Worm (Caenorhabditis elegans) whole organism, L4 larva: Measurements from ENCODE around the gene C33F10.4.

ENCODE experiments used
- F44E2.7 ChIP-seq: fragments of 200-800 bp; sonication (Bioruptor generic); IDR thresholded peaks from 2 replicates; pipeline ENCODE4 v2.1.2; 2022; ENCODE audit warnings: missing genetic modification characterization, missing compliant biosample characterization
- R02D3.7 ChIP-seq: fragments of 150-350 bp; sonication (generic microtip); optimal IDR thresholded peaks from 3 replicates; lab custom pipeline; 2014; ENCODE audit warnings: missing biosample characterization, missing genetic modification characterization
- Y105C5A.15 ChIP-seq: fragments of 200-800 bp; sonication (Bioruptor generic); IDR thresholded peaks from 2 replicates; pipeline ENCODE4 v1.3.6; 2022; ENCODE audit warnings: missing genetic modification characterization, missing compliant biosample characterization
- Y5F2A.4 ChIP-seq: fragments of 200-800 bp; sonication (Bioruptor generic); optimal IDR thresholded peaks from 2 replicates; lab custom pipeline; 2018; ENCODE audit warnings: mild to moderate bottlenecking, missing genetic modification characterization, missing compliant biosample characterization
- aha-1 ChIP-seq: fragments of 150-350 bp; peaks from one replicate; lab custom pipeline; 2014; ENCODE audit warnings: missing biosample characterization, missing genetic modification characterization
- ama-1 ChIP-seq: fragments of 150-350 bp; optimal IDR thresholded peaks from 2 replicates; lab custom pipeline; 2014; ENCODE audit warnings: inconsistent platforms, mixed read lengths
- arid-1 ChIP-seq: fragments of 200-800 bp; sonication (Bioruptor generic); conservative IDR thresholded peaks from 2 replicates; pipeline ENCODE4 v1.3.6; 2022; ENCODE audit warnings: missing genetic modification reagents, missing genetic modification characterization, missing compliant biosample characterization
- daf-12 ChIP-seq: fragments of 150-350 bp; optimal IDR thresholded peaks from 2 replicates; lab custom pipeline; 2014; ENCODE audit warnings: missing biosample characterization, missing genetic modification reagents, missing genetic modification characterization
- daf-16 ChIP-seq, 3 experiments: sonication (generic microtip); optimal IDR thresholded peaks; 2 replicates each; lab custom pipeline; 2016 to 2017; ENCODE audit warnings: missing genetic modification characterization in 3 of 3, missing genetic modification reagents in 3 of 3, mild to moderate bottlenecking in 2 of 3, missing compliant biosample characterization in 2 of 3, missing biosample characterization in 1 of 3, moderate library complexity in 1 of 3
- daf-19 ChIP-seq: fragments of 200-800 bp; sonication (Bioruptor generic); conservative IDR thresholded peaks from 2 replicates; pipeline ENCODE4 v1.3.6; 2022; ENCODE audit warnings: missing genetic modification characterization, missing compliant biosample characterization
- dmd-6 ChIP-seq: fragments of 200-800 bp; sonication (Bioruptor generic); IDR thresholded peaks from 2 replicates; pipeline ENCODE4 v1.3.6; 2022; ENCODE audit warnings: missing genetic modification reagents, missing genetic modification characterization, missing compliant biosample characterization
- dve-1 ChIP-seq: sonication (generic microtip); optimal IDR thresholded peaks from 2 replicates; lab custom pipeline; 2017; ENCODE audit warnings: antibody characterized with exemption, mild to moderate bottlenecking, missing genetic modification characterization, missing compliant biosample characterization; ENCODE audit not compliant: insufficient read depth
- egl-43 ChIP-seq: fragments of 200-800 bp; sonication (Bioruptor generic); IDR thresholded peaks from 2 replicates; pipeline ENCODE4 v1.3.6; 2022; ENCODE audit warnings: missing genetic modification reagents, missing genetic modification characterization, missing compliant biosample characterization
- fkh-10 ChIP-seq: fragments of 150-350 bp; optimal IDR thresholded peaks from 2 replicates; lab custom pipeline; 2014; ENCODE audit warnings: missing biosample characterization, missing genetic modification reagents, missing genetic modification characterization
- gei-8 ChIP-seq: fragments of 200-800 bp; sonication (Bioruptor generic); optimal IDR thresholded peaks from 2 replicates; lab custom pipeline; 2018; ENCODE audit warnings: mild to moderate bottlenecking, missing genetic modification characterization, missing compliant biosample characterization
- hif-1 ChIP-seq, 2 experiments: sonication (generic microtip); optimal IDR thresholded peaks; 2 replicates each; lab custom pipeline; 2016 to 2017; ENCODE audit warnings: missing compliant biosample characterization in 2 of 2, missing genetic modification characterization in 2 of 2, missing genetic modification reagents in 2 of 2, missing genotype in 2 of 2, mild to moderate bottlenecking in 1 of 2
- hlh-11 ChIP-seq: fragments of 200-800 bp; sonication (Bioruptor generic); optimal IDR thresholded peaks from 2 replicates; lab custom pipeline; 2018; ENCODE audit warnings: mild to moderate bottlenecking, missing genetic modification characterization, missing compliant biosample characterization
- hlh-30 ChIP-seq: sonication (generic microtip); optimal IDR thresholded peaks from 2 replicates; lab custom pipeline; 2017; ENCODE audit warnings: antibody characterized with exemption, mild to moderate bottlenecking, missing genetic modification characterization, missing compliant biosample characterization; ENCODE audit not compliant: insufficient read depth
- hmg-1.1 ChIP-seq: fragments of 200-800 bp; sonication (Bioruptor generic); IDR thresholded peaks from 2 replicates; pipeline ENCODE4 v1.3.6; 2022; ENCODE audit warnings: missing genetic modification reagents, missing genetic modification characterization, missing compliant biosample characterization
- lin-1 ChIP-seq: fragments of 200-800 bp; sonication (Bioruptor generic); IDR thresholded peaks from 2 replicates; pipeline ENCODE4 v1.3.6; 2022; ENCODE audit warnings: missing genetic modification reagents, missing genetic modification characterization, missing compliant biosample characterization
- lin-38 ChIP-seq: fragments of 200-800 bp; sonication (Bioruptor generic); IDR thresholded peaks from 2 replicates; pipeline ENCODE4 v1.3.6; 2022; ENCODE audit warnings: missing genetic modification reagents, missing genetic modification characterization, missing compliant biosample characterization
- mdl-1 ChIP-seq, 2 experiments: fragments of 150-350 bp in 1 of 2; sonication (generic microtip) in 1 of 2; optimal IDR thresholded peaks; 2 replicates each; lab custom pipeline; 2014 to 2017; ENCODE audit warnings: missing biosample characterization in 2 of 2, missing genetic modification characterization in 2 of 2
- mdt-29 ChIP-seq: fragments of 200-800 bp; sonication (Bioruptor generic); IDR thresholded peaks from 2 replicates; pipeline ENCODE4 v1.3.6; 2022; ENCODE audit warnings: missing genetic modification reagents, missing genetic modification characterization, missing compliant biosample characterization
- mep-1 ChIP-seq: fragments of 150-350 bp; sonication (generic microtip); optimal IDR thresholded peaks from 3 replicates; lab custom pipeline; 2014; ENCODE audit warnings: missing biosample characterization, missing genetic modification characterization
- mes-2 ChIP-seq: sonication (generic microtip); optimal IDR thresholded peaks from 2 replicates; lab custom pipeline; 2016; ENCODE audit warnings: missing genotype, mild to moderate bottlenecking, missing genetic modification characterization, missing compliant biosample characterization; ENCODE audit not compliant: poor library complexity, severe bottlenecking
- mxl-3 ChIP-seq: fragments of 200-800 bp; sonication (Bioruptor generic); optimal IDR thresholded peaks from 2 replicates; lab custom pipeline; 2018; ENCODE audit warnings: mild to moderate bottlenecking, missing genetic modification characterization, missing compliant biosample characterization
- nhr-10 ChIP-seq: fragments of 150-350 bp; optimal IDR thresholded peaks from 2 replicates; lab custom pipeline; 2014; ENCODE audit warnings: missing biosample characterization, missing genetic modification characterization
- nhr-102 ChIP-seq: sonication (generic microtip); optimal IDR thresholded peaks from 2 replicates; lab custom pipeline; 2016; ENCODE audit warnings: mild to moderate bottlenecking, missing genetic modification characterization, moderate library complexity, missing compliant biosample characterization
- nhr-11 ChIP-seq: fragments of 150-350 bp; optimal IDR thresholded peaks from 2 replicates; lab custom pipeline; 2014; ENCODE audit warnings: missing biosample characterization, missing genetic modification characterization
- nhr-111 ChIP-seq: fragments of 200-800 bp; sonication (Bioruptor generic); optimal IDR thresholded peaks from 2 replicates; lab custom pipeline; 2018; ENCODE audit warnings: mild to moderate bottlenecking, missing genetic modification characterization, missing compliant biosample characterization
- nhr-237 ChIP-seq: sonication (generic microtip); optimal IDR thresholded peaks from 2 replicates; lab custom pipeline; 2017; ENCODE audit warnings: missing biosample characterization, missing genetic modification characterization
- nhr-28 ChIP-seq: fragments of 150-350 bp; optimal IDR thresholded peaks from 2 replicates; lab custom pipeline; 2014; ENCODE audit warnings: missing biosample characterization, missing genetic modification characterization
- nhr-41 ChIP-seq: fragments of 200-800 bp; sonication (Bioruptor generic); IDR thresholded peaks from 2 replicates; pipeline ENCODE4 v1.3.6; 2022; ENCODE audit warnings: missing genetic modification reagents, missing genetic modification characterization, missing compliant biosample characterization
- nhr-48 ChIP-seq: sonication (generic microtip); optimal IDR thresholded peaks from 2 replicates; lab custom pipeline; 2016; ENCODE audit warnings: mild to moderate bottlenecking, missing genetic modification characterization, missing compliant biosample characterization
- nhr-6 ChIP-seq: fragments of 150-350 bp; optimal IDR thresholded peaks from 2 replicates; lab custom pipeline; 2014; ENCODE audit warnings: missing biosample characterization, missing genetic modification characterization
- nhr-76 ChIP-seq: fragments of 150-350 bp; optimal IDR thresholded peaks from 2 replicates; lab custom pipeline; 2014; ENCODE audit warnings: missing biosample characterization, missing genetic modification characterization
- nhr-77 ChIP-seq: fragments of 150-350 bp; optimal IDR thresholded peaks from 2 replicates; lab custom pipeline; 2014; ENCODE audit warnings: missing biosample characterization, missing genetic modification characterization
- pha-4 ChIP-seq, 2 experiments: fragments of 150-350 bp in 1 of 2; fragments of 200-800 bp in 1 of 2; sonication (Bioruptor generic) in 1 of 2; IDR thresholded peaks in 1 of 2; optimal IDR thresholded peaks in 1 of 2; 2 replicates each; pipeline versions ENCODE4 v1.3.6 to Lab custom; 2014 to 2022; ENCODE audit warnings: missing genetic modification characterization in 2 of 2, missing genetic modification reagents in 2 of 2, missing biosample characterization in 1 of 2, missing compliant biosample characterization in 1 of 2
- php-3 ChIP-seq: fragments of 200-800 bp; sonication (Bioruptor generic); IDR thresholded peaks from 2 replicates; pipeline ENCODE4 v1.3.6; 2022; ENCODE audit warnings: missing genetic modification reagents, missing genetic modification characterization, missing compliant biosample characterization
- pqm-1 ChIP-seq: sonication (generic microtip); optimal IDR thresholded peaks from 2 replicates; lab custom pipeline; 2017; ENCODE audit warnings: missing biosample characterization, missing genetic modification characterization
- snpc-4 ChIP-seq: fragments of 150-350 bp; optimal IDR thresholded peaks from 2 replicates; lab custom pipeline; 2014; ENCODE audit warnings: missing biosample characterization, missing genetic modification characterization
- spr-1 ChIP-seq: sonication (generic microtip); optimal IDR thresholded peaks from 2 replicates; lab custom pipeline; 2016; ENCODE audit warnings: mild to moderate bottlenecking, missing genetic modification characterization, missing compliant biosample characterization
- tag-97 ChIP-seq: fragments of 200-800 bp; sonication (Bioruptor generic); IDR thresholded peaks from 2 replicates; pipeline ENCODE4 v1.3.6; 2022; ENCODE audit warnings: missing genetic modification characterization, missing compliant biosample characterization
- tra-1 ChIP-seq: fragments of 200-800 bp; sonication (Bioruptor generic); IDR thresholded peaks from 2 replicates; pipeline ENCODE4 v1.3.6; 2022; ENCODE audit warnings: missing genetic modification reagents, missing genetic modification characterization, missing compliant biosample characterization
- unc-130 ChIP-seq: sonication (generic microtip); optimal IDR thresholded peaks from 2 replicates; lab custom pipeline; 2016; ENCODE audit warnings: missing genetic modification reagents, missing genetic modification characterization, missing compliant biosample characterization
- unc-62 ChIP-seq, 3 experiments: fragments of 150-350 bp in 1 of 3; sonication (generic microtip); optimal IDR thresholded peaks in 2 of 3; peaks in 1 of 3; 1 replicate in 1 of 3; 2 replicates in 2 of 3; lab custom pipeline; 2014 to 2017; ENCODE audit warnings: missing biosample characterization in 3 of 3, missing genetic modification characterization in 3 of 3, missing genetic modification reagents in 3 of 3, missing genotype in 1 of 3
- zip-2 ChIP-seq: fragments of 150-350 bp; optimal IDR thresholded peaks from 2 replicates; lab custom pipeline; 2014; ENCODE audit warnings: missing biosample characterization, missing genetic modification characterization

C33F10.4 gene

DNA sequence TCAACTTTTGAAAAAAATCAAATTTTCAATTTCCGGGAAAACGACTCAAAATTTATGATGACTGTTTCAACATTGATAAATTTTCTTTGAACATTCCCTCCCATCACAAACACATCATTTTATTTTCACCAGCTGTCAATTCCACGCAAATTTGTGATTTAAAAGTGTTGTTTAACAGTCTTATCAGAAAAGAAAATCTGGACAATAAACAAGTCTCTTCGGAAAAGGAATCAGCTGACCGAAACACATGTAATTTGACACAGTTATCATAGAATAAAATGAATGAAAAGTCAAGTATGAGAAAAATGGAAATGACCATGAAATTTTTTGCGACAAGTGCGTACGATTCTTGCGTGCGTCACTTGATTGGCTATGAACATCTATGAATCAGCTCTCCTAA is 26.5 kb upstream of the C33F10.4 start (continued):
- TF ChIP-seq unc-62 (GFP tag; optimal IDR thresholded peaks at IDR 0.05 in 1 of 2; lab: Kevin White, UChicago) (no peak), unc-62 (tag; optimal IDR thresholded peaks at IDR 0.05; lab: Kevin White, UChicago) (no peak), Y5F2A.4 (GFP tag; lab: Kevin White, UChicago) (no peak), hif-1 (tag; optimal IDR thresholded peaks at IDR 0.05; lab: Kevin White, UChicago) (no peak), daf-19 (GFP tag; lab: Robert Waterston, UW) (no peak), mes-2 (no peak), nhr-111 (GFP tag; lab: Kevin White, UChicago) (no peak), nhr-237 (tag; lab: Kevin White, UChicago) (no peak), Y105C5A.15 (no peak), nhr-10 (tag; lab: Kevin White, UChicago) (no peak), nhr-41 (GFP tag; lab: Robert Waterston, UW) (no peak), pqm-1 (no peak)

DNA sequence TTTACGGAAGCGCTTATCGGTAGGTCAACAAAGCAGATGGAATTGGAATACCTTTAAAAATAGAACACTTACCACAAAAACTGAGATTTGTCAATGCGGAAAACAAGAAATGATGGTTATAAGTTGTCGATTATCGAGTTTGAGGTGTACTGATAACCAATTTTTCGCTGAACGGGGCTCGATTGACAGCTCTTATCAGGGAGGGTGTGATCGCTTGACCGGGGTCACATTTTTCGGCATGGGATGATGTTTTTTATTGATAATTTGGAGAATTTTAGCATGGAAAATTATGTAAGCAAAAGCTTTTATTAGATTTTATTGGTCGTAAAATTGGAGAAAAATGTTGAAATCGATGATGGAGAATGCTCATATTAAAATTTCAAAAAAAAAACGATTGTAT is 25.7 kb upstream of the C33F10.4 start:
- TF ChIP-seq mdt-29 (GFP tag; lab: Robert Waterston, UW) (0 out of 2 replicates have a peak, but pooled peaks have one; percentile 33), nhr-102 (peak; percentile 63), hmg-1.1 (GFP tag; lab: Robert Waterston, UW) (no peak), arid-1 (GFP tag; lab: Robert Waterston, UW) (no peak), tra-1 (0 out of 2 replicates have a peak, but pooled peaks have one; percentile 42), fkh-10 (no peak), mdl-1 (tag; optimal IDR thresholded peaks at IDR 0.05; lab: Kevin White, UChicago) (peak in 1 of 2 experiments; percentile 13), nhr-48 (tag; lab: Kevin White, UChicago) (peak; percentile 34), gei-8 (GFP tag; lab: Kevin White, UChicago) (no peak), nhr-41 (GFP tag; lab: Robert Waterston, UW) (peak; percentile 78; the same call in 1 of the 2 replicates), daf-19 (GFP tag; lab: Robert Waterston, UW) (no peak), daf-16 (GFP tag; optimal IDR thresholded peaks at IDR 0.05; lab: Kevin White, UChicago) (no peak), daf-16 (tag; optimal IDR thresholded peaks at IDR 0.05; lab: Kevin White, UChicago) (peak; percentile 97), spr-1 (tag; lab: Kevin White, UChicago) (no peak), mep-1 (tag; lab: Kevin White, UChicago) (no peak), php-3 (peak; percentile 98), F44E2.7 (GFP tag; lab: Robert Waterston, UW) (no peak), nhr-10 (tag; lab: Kevin White, UChicago) (no peak), tag-97 (GFP tag; lab: Robert Waterston, UW) (no peak), unc-130 (GFP tag; lab: Kevin White, UChicago) (no peak), pha-4 (GFP tag; IDR thresholded peaks at IDR 0.05; lab: Robert Waterston, UW) (no peak), pha-4 (tag; optimal IDR thresholded peaks at IDR 0.05; lab: Kevin White, UChicago) (no peak), Y5F2A.4 (GFP tag; lab: Kevin White, UChicago) (no peak), nhr-11 (tag; lab: Kevin White, UChicago) (no peak), ama-1 (lab: Kevin White, UChicago) (no peak), mxl-3 (no peak), zip-2 (tag; lab: Kevin White, UChicago) (no peak), nhr-28 (tag; lab: Kevin White, UChicago) (peak; percentile 84), dmd-6 (GFP tag; lab: Robert Waterston, UW) (peak; percentile 92), lin-1 (GFP tag; lab: Robert Waterston, UW) (peak; percentile 61), egl-43 (GFP tag; lab: Robert Waterston, UW) (no peak), hlh-11 (tag; lab: Kevin White, UChicago) (peak; percentile 90), nhr-6 (tag; lab: Kevin White, UChicago) (no peak), dve-1 (peak; percentile 91), nhr-77 (peak; percentile 29), lin-38 (GFP tag; lab: Robert Waterston, UW) (no peak), daf-12 (tag; lab: Kevin White, UChicago) (no peak), snpc-4 (tag; lab: Kevin White, UChicago) (no peak), hlh-30 (tag; lab: Kevin White, UChicago) (peak; percentile 62), pqm-1 (peak; percentile 98), nhr-76 (tag; lab: Kevin White, UChicago) (no peak), R02D3.7 (tag; lab: Kevin White, UChicago) (no peak), aha-1 (no peak)
